Worm (Caenorhabditis elegans): ENCODE measurements around the gene F36H1.12.
A peak's percentile ranks its signal among the peaks of the same experiment; 100 is the strongest.

F36H1.12 gene

DNA sequence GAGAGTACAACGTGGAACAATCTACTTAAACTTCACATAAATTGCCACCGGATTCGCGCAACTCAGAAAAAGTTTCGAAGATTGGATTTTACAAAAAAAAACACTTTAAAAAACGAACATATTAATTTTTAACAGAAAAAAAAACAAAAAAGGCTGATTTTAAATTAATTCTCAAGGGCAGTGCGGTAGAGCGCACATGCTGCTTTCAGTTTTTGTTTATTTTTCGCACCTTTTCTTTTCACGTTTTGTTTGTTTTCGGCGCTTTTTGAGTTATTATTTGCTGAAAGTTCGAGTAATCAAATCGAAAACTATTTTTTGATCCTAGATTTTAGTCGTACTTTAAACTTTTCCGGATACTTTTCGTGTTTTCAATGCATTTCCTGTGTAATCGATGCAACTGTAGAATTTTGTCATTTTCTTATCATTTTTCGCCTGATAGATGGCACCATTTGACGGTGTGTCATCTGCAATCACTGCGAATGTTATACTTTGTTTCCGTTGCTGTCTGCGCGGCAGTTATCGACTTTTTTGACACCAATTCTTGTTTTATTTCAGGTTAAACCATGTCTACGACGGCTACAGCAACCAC is 33.4 kb downstream of the F36H1.12 start, which contains the start of gene F13H10.8 (continued):
- TF ChIP-seq unc-86 (tag; optimal IDR thresholded peaks at IDR 0.05) (no peak), fos-1 (tag; optimal IDR thresholded peaks at IDR 0.05) (no peak), ama-1 (optimal IDR thresholded peaks at IDR 0.05) (no peak), nhr-77 (tag; optimal IDR thresholded peaks at IDR 0.05) (peak; percentile 1)

DNA sequence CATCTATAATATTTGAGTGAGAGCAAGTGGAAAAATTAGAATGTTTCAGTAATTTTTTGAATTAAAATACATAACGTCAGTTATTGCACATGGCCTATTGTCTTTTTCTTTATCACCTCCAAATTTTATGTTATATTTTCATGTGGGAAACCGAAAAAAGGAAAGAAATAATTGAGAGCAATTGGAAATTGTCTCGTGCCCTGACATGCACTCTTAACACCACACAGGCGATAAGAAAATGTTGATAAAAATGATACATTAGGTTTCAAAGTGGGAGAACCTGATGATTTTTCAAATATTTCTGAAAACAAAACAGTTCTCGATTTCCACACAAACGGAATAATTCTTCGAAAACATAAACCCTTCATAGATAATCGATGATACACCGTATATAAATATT is 37.6 kb downstream of the F36H1.12 start, which contains the start of gene F13H10.3:
TSS of gene F13H10.3 (minus strand) at position 73 of the 400 bp plus-strand sequence.
- TF ChIP-seq fkh-10 (GFP tag; optimal IDR thresholded peaks at IDR 0.05), result no peak
- TF ChIP-seq nhr-20 (tag; optimal IDR thresholded peaks at IDR 0.05), result no peak
- no peak for TF ChIP-seq grh-1 (GFP tag; IDR thresholded peaks at IDR 0.05)
- TF ChIP-seq sox-4 (tag; optimal IDR thresholded peaks at IDR 0.05), result no peak
- TF ChIP-seq efl-3 (GFP tag; optimal IDR thresholded peaks at IDR 0.05), result no peak
- TF ChIP-seq ztf-11 (tag; optimal IDR thresholded peaks at IDR 0.05), result no peak
- TF ChIP-seq nhr-84 (tag; optimal IDR thresholded peaks at IDR 0.05), result no peak
- no peak for TF ChIP-seq isw-1 (GFP tag; IDR thresholded peaks at IDR 0.05)
- no peak for TF ChIP-seq sptf-1 (tag; optimal IDR thresholded peaks at IDR 0.05)
- TF ChIP-seq C04F5.9 (tag; optimal IDR thresholded peaks at IDR 0.05), result no peak
- TF ChIP-seq lin-39 (tag; optimal IDR thresholded peaks at IDR 0.05), result no peak
- TF ChIP-seq elt-2 (tag; optimal IDR thresholded peaks at IDR 0.05), result peak; percentile 54
- no peak for TF ChIP-seq nhr-19 (GFP tag; conservative IDR thresholded peaks at IDR 0.05)
- no peak for TF ChIP-seq rnt-1 (tag; optimal IDR thresholded peaks at IDR 0.05)
- TF ChIP-seq nhr-90 (tag; optimal IDR thresholded peaks at IDR 0.05; ENCODE audit: poor library complexity), result peak; percentile 8
- peak; percentile 19 for TF ChIP-seq pqm-1 (tag; optimal IDR thresholded peaks at IDR 0.05)
- TF ChIP-seq dsc-1 (tag; optimal IDR thresholded peaks at IDR 0.05), result no peak
- TF ChIP-seq unc-130 (tag; optimal IDR thresholded peaks at IDR 0.05), result no peak
- TF ChIP-seq nhr-47 (tag; optimal IDR thresholded peaks at IDR 0.05), result no peak
- no peak for TF ChIP-seq nhr-76 (tag; optimal IDR thresholded peaks at IDR 0.05)
- no peak for TF ChIP-seq Y116A8C.19 (tag; optimal IDR thresholded peaks at IDR 0.05; ENCODE audit: borderline replicate concordance)
- no peak for TF ChIP-seq unc-62 (GFP tag; optimal IDR thresholded peaks at IDR 0.05)
- no peak for TF ChIP-seq efl-1 (optimal IDR thresholded peaks at IDR 0.05)
- peak in 1 of 2 experiments; percentile 27 for TF ChIP-seq efl-1 (GFP tag; optimal IDR thresholded peaks at IDR 0.05 in 1 of 2)
- TF ChIP-seq skn-1 (tag; optimal IDR thresholded peaks at IDR 0.05), result no peak
- TF ChIP-seq tlp-1 (tag; optimal IDR thresholded peaks at IDR 0.05), result no peak
- no peak for TF ChIP-seq blmp-1 (tag; optimal IDR thresholded peaks at IDR 0.05)
- TF ChIP-seq C34B4.2 (tag; optimal IDR thresholded peaks at IDR 0.05), result no peak
- no peak for TF ChIP-seq zag-1 (tag; optimal IDR thresholded peaks at IDR 0.05)
- TF ChIP-seq ceh-8 (GFP tag; optimal IDR thresholded peaks at IDR 0.05), result no peak
- TF ChIP-seq jun-1 (tag; optimal IDR thresholded peaks at IDR 0.05), result no peak
- no peak for TF ChIP-seq ama-1 (optimal IDR thresholded peaks at IDR 0.05)
- peak in 1 of 2 experiments; percentile 53 for TF ChIP-seq lin-35 (GFP tag; optimal IDR thresholded peaks at IDR 0.05)
- TF ChIP-seq aly-2 (tag; optimal IDR thresholded peaks at IDR 0.05), result no peak
- no peak for TF ChIP-seq C16A3.4 (tag; optimal IDR thresholded peaks at IDR 0.05)

DNA sequence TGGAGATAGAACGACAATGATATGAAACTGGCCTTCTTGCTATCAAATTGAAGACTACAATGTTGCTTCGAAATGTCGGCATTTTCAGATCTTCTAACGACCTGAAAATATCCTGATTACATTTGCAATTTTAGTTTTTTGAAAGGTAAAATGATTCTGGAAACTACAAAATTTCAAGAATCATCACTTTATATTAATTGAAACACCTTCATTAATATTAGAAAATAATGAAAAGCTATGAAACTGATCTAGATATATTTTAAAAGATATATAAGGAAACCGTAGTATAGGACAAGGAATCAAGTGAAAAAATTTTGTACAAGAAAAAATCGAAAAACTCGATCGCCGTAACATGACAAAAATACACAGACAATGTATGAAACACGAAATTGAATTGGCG is 41.6 kb downstream of the F36H1.12 start, which contains the start of gene ndx-9:
TSS of gene ndx-9 (minus strand) at position 101 of the 400 bp plus-strand sequence.
- TF ChIP-seq unc-130 (tag; optimal IDR thresholded peaks at IDR 0.05) (no peak), C34B4.2 (tag; optimal IDR thresholded peaks at IDR 0.05) (no peak), unc-62 (GFP tag; optimal IDR thresholded peaks at IDR 0.05) (no peak), dpl-1 (GFP tag; optimal IDR thresholded peaks at IDR 0.05) (no peak), ceh-90 (tag; optimal IDR thresholded peaks at IDR 0.05) (no peak), unc-30 (tag; optimal IDR thresholded peaks at IDR 0.05) (no peak), mef-2 (tag; optimal IDR thresholded peaks at IDR 0.05) (no peak), unc-98 (GFP tag; IDR thresholded peaks at IDR 0.05) (no peak), elt-2 (tag; optimal IDR thresholded peaks at IDR 0.05) (no peak), egl-13 (tag; optimal IDR thresholded peaks at IDR 0.05) (no peak), irx-1 (tag; optimal IDR thresholded peaks at IDR 0.05) (no peak)
